Fruit fly (Drosophila melanogaster): ENCODE results near the gene CG10097.

Gene CG10097

dm6 chr3R:12350497-12350896 lies 45.3 kb downstream of the CG10097 start, which contains the start of gene CG10038 (continued):
- TF ChIP-seq Rfx (GFP tag; IDR thresholded peaks at IDR 0.05) (peak; percentile 84), CG7839 (tag; optimal IDR thresholded peaks at IDR 0.05) (peak; percentile 32), aop (GFP tag; IDR thresholded peaks at IDR 0.05) (no peak), fd3F (GFP tag; optimal IDR thresholded peaks at IDR 0.05) (no peak), CG13296 (GFP tag; optimal IDR thresholded peaks at IDR 0.05) (no peak), jumu (GFP tag; optimal IDR thresholded peaks at IDR 0.05) (no peak), Dad (GFP tag; optimal IDR thresholded peaks at IDR 0.05) (no peak), zfh2 (GFP tag; optimal IDR thresholded peaks at IDR 0.05) (peak; percentile 37), wdn (GFP tag; IDR thresholded peaks at IDR 0.05) (no peak), Elba2 (GFP tag; optimal IDR thresholded peaks at IDR 0.05) (no peak), Ada2b (GFP tag; IDR thresholded peaks at IDR 0.05) (no peak), CG6254 (GFP tag; optimal IDR thresholded peaks at IDR 0.05) (no peak), yki (optimal IDR thresholded peaks at IDR 0.05) (no peak), CG13775 (GFP tag; optimal IDR thresholded peaks at IDR 0.05) (peak; percentile 21), GATAe (GFP tag; conservative IDR thresholded peaks at IDR 0.05) (no peak), ase (GFP tag; IDR thresholded peaks at IDR 0.05) (no peak), CG10267 (tag; optimal IDR thresholded peaks at IDR 0.05) (peak; percentile 55), Doc2 (GFP tag; IDR thresholded peaks at IDR 0.05) (no peak), CrebB (tag; optimal IDR thresholded peaks at IDR 0.05) (no peak), Ssrp (tag; optimal IDR thresholded peaks at IDR 0.05) (no peak), pum (GFP tag; optimal IDR thresholded peaks at IDR 0.05) (no peak), CG12236 (GFP tag; optimal IDR thresholded peaks at IDR 0.05) (no peak), CG31388 (GFP tag; optimal IDR thresholded peaks at IDR 0.05) (no peak), zen2 (GFP tag; IDR thresholded peaks at IDR 0.05; ENCODE audit: partially characterized antibody) (peak; percentile 79; the same call in 2 of the 3 replicates), CG2889 (GFP tag; IDR thresholded peaks at IDR 0.05) (no peak), Abd-B (GFP tag; optimal IDR thresholded peaks at IDR 0.05) (peak; percentile 8), shn (GFP tag; optimal IDR thresholded peaks at IDR 0.05) (no peak), CG9609 (GFP tag; optimal IDR thresholded peaks at IDR 0.05) (no peak), vnd (GFP tag; IDR thresholded peaks at IDR 0.05; ENCODE audit: partially characterized antibody) (peak; percentile 92), slbo (GFP tag; IDR thresholded peaks at IDR 0.05) (peak; percentile 67; the same call in 1 of the 2 replicates), CG8478 (optimal IDR thresholded peaks at IDR 0.05) (no peak), CG31224 (GFP tag; IDR thresholded peaks at IDR 0.05) (no peak), en (GFP tag; optimal IDR thresholded peaks at IDR 0.05) (no peak), Doc3 (GFP tag; IDR thresholded peaks at IDR 0.05; ENCODE audit: partially characterized antibody) (peak; percentile 91), nau (GFP tag; optimal IDR thresholded peaks at IDR 0.05) (no peak), CG10543 (GFP tag; optimal IDR thresholded peaks at IDR 0.05) (no peak), CG18476 (GFP tag; optimal IDR thresholded peaks at IDR 0.05) (no peak), fu2 (GFP tag; optimal IDR thresholded peaks at IDR 0.05) (no peak), CG3995 (GFP tag; optimal IDR thresholded peaks at IDR 0.05) (peak; percentile 22), CG2202 (tag; optimal IDR thresholded peaks at IDR 0.05) (no peak), pzg (GFP tag; optimal IDR thresholded peaks at IDR 0.05) (peak; percentile 81), kay (GFP tag; optimal IDR thresholded peaks at IDR 0.05) (peak; percentile 14), cwo (GFP tag; optimal IDR thresholded peaks at IDR 0.05) (no peak), crc (GFP tag; optimal IDR thresholded peaks at IDR 0.05) (no peak), CG10209 (GFP tag; optimal IDR thresholded peaks at IDR 0.05) (no peak), Fer1 (GFP tag; optimal IDR thresholded peaks at IDR 0.05) (peak; percentile 41), otp (GFP tag; IDR thresholded peaks at IDR 0.05) (no peak), CG33557 (GFP tag; optimal IDR thresholded peaks at IDR 0.05) (no peak), CG7928 (GFP tag; optimal IDR thresholded peaks at IDR 0.05) (peak; percentile 47), CG18011 (GFP tag; optimal IDR thresholded peaks at IDR 0.05) (peak; percentile 11), Chrac-16 (GFP tag; optimal IDR thresholded peaks at IDR 0.05) (peak; percentile 16), Stat92E (GFP tag; optimal IDR thresholded peaks at IDR 0.05) (no peak)
